Worm (Caenorhabditis elegans): ENCODE measurements around the gene parg-2.

DNA sequence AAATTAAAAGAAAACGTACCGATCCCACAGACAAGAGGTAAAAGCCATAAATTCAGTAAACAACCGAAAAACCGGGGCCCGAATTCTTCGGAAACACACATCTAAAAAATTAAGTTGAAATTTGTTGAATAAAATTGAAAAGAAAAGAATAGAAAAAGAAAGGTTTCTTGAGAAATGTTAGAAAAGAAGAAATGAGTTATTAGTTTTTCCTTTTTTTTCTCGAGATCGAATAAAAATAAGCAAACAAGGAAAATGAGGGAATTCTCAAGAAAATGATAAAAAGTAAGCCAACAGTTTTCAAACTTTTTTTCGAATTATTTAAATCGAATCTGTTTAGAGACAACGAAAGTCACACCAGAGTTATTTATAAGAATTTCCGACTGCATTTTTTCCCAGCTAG lies 9.4 kb downstream of the parg-2 start, which contains the start of gene H23L24.4:
- TF ChIP-seq C06A6.2 (GFP tag; conservative IDR thresholded peaks at IDR 0.05) (no peak), dpl-1 (GFP tag; optimal IDR thresholded peaks at IDR 0.05) (no peak), unc-62 (GFP tag; optimal IDR thresholded peaks at IDR 0.05) (no peak), madf-8 (GFP tag; conservative IDR thresholded peaks at IDR 0.05) (no peak), madf-10 (tag; optimal IDR thresholded peaks at IDR 0.05) (no peak), repo-1 (tag; optimal IDR thresholded peaks at IDR 0.05) (no peak), lsl-1 (GFP tag; optimal IDR thresholded peaks at IDR 0.05) (no peak), gei-17 (GFP tag; optimal IDR thresholded peaks at IDR 0.05) (no peak), unc-130 (GFP tag; optimal IDR thresholded peaks at IDR 0.05) (no peak)
